Worm (Caenorhabditis elegans): ENCODE results near the gene F26F4.8.

DNA sequence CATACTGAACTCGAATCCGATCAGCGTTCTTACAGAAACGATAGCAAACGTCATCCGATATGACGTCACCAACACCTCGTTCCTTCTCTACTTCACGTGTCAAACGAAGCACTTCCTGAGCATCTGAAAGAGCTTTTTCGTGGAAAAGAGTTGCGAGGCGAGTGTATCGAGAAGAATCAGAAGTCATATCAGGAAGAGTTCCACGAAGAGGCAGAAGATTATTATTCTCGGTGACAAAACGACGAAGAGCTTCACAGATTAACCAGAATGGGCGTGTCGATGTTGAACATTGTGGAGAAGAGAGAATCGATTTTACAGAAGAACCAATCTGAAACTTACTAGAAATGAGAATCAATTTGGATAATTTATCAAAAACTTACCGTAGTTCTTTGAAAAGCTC lies 13.6 kb upstream of the F26F4.8 start:
- TF ChIP-seq sea-1 (GFP tag; conservative IDR thresholded peaks at IDR 0.05) (no peak), ama-1 (optimal IDR thresholded peaks at IDR 0.05) (no peak), tbx-37 (GFP tag; conservative IDR thresholded peaks at IDR 0.05) (no peak), ceh-13 (GFP tag; optimal IDR thresholded peaks at IDR 0.05) (no peak), pes-1 (GFP tag; IDR thresholded peaks at IDR 0.05) (no peak), B0310.2 (tag; optimal IDR thresholded peaks at IDR 0.05) (no peak), F13C5.2 (tag; optimal IDR thresholded peaks at IDR 0.05) (no peak), aly-1 (tag; optimal IDR thresholded peaks at IDR 0.05) (no peak), ets-7 (tag; optimal IDR thresholded peaks at IDR 0.05) (no peak)
